Worm (Caenorhabditis elegans) whole organism, L4/young adult: ENCODE measurements around the gene mask-1.

ENCODE experiments used
- W03F9.2 ChIP-seq: fragments of 150-350 bp; optimal IDR thresholded peaks from 2 replicates; lab custom pipeline; 2014; ENCODE audit warnings: missing biosample characterization, missing genetic modification characterization
- dao-5 ChIP-seq: sonication (generic microtip); optimal IDR thresholded peaks from 2 replicates; lab custom pipeline; 2016; ENCODE audit warnings: missing genotype, missing genetic modification characterization, moderate library complexity, missing compliant biosample characterization
- him-1 ChIP-seq: sonication (generic microtip); optimal IDR thresholded peaks from 2 replicates; lab custom pipeline; 2016; ENCODE audit warnings: missing genotype, missing genetic modification reagents, missing genetic modification characterization, missing compliant biosample characterization

mask-1 gene

DNA sequence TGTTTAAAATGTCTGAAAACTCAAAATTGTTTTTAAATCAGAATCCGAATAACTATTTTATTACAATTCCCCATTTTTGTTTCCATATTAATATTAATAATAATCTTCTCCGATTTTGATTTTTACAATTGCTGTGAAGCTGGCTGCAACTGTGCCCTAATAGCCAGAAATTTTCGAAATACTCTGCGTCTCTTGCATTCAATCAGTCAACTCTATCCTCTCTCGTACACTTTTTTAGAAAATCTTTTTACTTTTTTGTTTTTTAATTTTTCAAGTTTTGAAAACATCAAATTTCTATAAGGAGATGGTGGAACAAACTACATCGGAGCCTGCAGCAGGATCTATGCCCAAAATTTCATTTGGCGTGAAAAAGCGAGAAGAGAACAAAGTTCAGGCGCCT is 16.9 kb upstream of the mask-1 start, which contains the start of gene gkow-1:
Gene gkow-1 (plus strand): TSS at position 301 of the 400 bp plus-strand sequence.
- TF ChIP-seq him-1: no peak
- no peak for TF ChIP-seq dao-5 (tag; lab: Kevin White, UChicago)
- no peak for TF ChIP-seq W03F9.2 (tag; lab: Kevin White, UChicago)

DNA sequence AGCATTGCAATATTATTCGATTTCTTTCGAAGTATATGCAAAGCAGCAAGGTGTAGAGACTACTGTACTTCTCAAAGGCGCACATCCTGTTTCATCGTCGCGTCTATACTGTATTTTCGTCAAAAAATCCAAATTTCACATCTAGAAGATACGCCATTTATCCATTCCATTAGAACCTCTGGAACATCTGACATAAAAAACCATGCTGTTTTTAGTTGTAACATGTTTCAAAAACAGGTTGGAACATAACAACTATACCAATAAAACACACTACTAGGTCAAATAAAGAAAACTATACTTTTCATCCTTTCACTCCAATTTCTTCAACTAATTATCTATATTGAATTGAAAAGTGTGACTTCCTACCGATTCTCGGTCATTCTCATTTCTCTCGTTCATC is 14.4 kb upstream of the mask-1 start, which contains the start of gene ugt-59:
Gene ugt-59 (plus strand): TSS at position 301 of the 400 bp plus-strand sequence.
- TF ChIP-seq dao-5 (tag; lab: Kevin White, UChicago) (no peak), W03F9.2 (tag; lab: Kevin White, UChicago) (no peak)

DNA sequence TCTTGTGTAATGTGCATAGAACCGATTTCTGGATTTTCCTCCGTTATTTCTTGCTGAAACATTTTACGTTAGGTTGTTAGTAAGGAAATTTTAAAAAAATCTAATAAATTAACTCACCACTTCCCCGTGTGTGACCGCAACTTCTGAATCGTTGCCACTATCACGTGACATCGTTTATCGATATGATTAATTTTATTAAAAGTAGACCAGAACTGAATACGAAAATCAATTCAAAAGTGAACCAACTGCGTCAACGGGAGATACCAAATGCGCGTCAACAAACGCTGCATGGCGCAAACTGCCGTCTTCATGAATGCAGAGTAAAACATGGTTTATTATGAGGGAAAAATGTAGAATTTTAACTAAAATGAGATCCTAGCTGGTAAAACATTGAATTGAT is 8.7 kb upstream of the mask-1 start, which contains the start of gene sir-2.1:
Gene sir-2.1 (minus strand): TSS at position 212 of the 400 bp plus-strand sequence.
- TF ChIP-seq dao-5 (tag; lab: Kevin White, UChicago): no peak
- TF ChIP-seq W03F9.2 (tag; lab: Kevin White, UChicago): no peak
- no peak for TF ChIP-seq him-1

DNA sequence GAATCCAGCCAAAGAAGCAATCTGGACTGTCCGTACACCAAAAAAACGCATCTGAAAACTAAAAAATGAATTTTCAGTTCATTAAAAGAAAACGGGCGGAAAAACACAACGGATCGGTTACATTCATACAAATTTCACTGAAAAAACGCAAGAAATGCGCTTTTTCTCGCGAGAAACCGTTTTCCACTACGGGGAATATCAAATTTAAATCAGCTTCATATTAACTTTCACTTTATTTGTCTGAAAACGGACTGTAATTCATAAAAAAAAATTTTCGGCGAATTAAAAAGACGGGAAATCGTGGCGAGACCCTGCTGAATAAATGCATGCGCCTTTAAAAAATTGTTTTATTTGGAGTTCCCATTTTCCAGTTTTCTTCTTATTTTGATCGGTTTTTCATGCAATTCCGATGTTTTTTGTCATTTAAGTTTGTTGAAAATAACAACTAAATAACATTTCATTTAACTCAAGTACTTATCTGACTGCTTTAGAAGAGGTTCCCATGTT is 6.9 kb upstream of the mask-1 start, which contains the start of gene pges-2:
Gene pges-2 (minus strand): TSS at position 51 of the 507 bp plus-strand sequence.
- TF ChIP-seq dao-5 (tag; lab: Kevin White, UChicago): no peak
- peak; percentile 44 for TF ChIP-seq W03F9.2 (tag; lab: Kevin White, UChicago)
- no peak for TF ChIP-seq him-1

DNA sequence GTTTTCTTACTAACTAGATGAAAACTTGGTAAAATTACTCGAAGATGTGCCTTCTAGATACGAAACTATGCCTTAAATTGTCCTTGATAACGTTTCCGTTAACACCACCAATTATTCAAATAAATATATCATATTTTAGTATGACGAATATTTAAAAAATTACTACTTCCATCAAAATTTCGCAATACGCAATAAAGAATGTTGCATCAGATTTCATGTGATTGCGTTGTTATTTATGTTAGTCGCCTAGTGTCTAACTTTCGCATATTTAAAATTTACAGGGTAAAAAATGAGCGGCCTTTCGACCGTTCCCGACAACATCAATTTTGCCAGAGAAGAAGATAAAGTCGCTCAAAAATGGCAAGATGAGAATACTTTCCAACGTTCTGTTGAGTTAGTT is 6.4 kb upstream of the mask-1 start, which contains the start of gene iars-1:
Gene iars-1 (plus strand): TSS at position 276 of the 400 bp plus-strand sequence.
- TF ChIP-seq him-1 (no peak), W03F9.2 (tag; lab: Kevin White, UChicago) (no peak), dao-5 (tag; lab: Kevin White, UChicago) (no peak)

- TF ChIP-seq dao-5 (tag; lab: Kevin White, UChicago) (no peak), W03F9.2 (tag; lab: Kevin White, UChicago) (peak; percentile 86)
Measured at ce11 chrIV:10373772-10374288, 871 bp upstream of the mask-1 start, which contains the start of gene mpz-5. Gene mpz-5 (minus strand): TSS chrIV:10373822.

ce11 chrIV:10380626-10381025 is 5.9 kb downstream of the mask-1 start:
- no peak for TF ChIP-seq him-1
- no peak for TF ChIP-seq W03F9.2 (tag; lab: Kevin White, UChicago)
- no peak for TF ChIP-seq dao-5 (tag; lab: Kevin White, UChicago)

DNA sequence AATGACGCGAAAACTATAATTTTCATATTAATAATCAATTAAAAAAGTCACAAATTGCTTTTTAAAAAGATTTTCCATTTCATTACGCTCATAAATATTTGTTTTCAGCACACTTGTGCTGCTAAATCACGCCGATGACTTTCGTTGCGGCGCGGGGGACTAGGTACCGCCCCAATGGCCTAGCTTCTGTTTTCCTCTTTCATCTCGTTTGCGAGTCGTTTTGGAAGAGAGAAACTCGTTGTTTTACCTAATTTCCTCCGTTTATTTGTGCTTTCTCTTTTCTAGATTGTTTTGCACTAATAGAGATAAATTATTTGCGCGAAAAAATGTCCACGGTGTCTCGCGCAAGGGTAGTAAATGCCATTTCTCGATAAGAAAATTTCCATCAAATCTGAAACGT is 6.3 kb downstream of the mask-1 start:
- TF ChIP-seq dao-5 (tag; lab: Kevin White, UChicago): no peak
- no peak for TF ChIP-seq him-1
- TF ChIP-seq W03F9.2 (tag; lab: Kevin White, UChicago): no peak

DNA sequence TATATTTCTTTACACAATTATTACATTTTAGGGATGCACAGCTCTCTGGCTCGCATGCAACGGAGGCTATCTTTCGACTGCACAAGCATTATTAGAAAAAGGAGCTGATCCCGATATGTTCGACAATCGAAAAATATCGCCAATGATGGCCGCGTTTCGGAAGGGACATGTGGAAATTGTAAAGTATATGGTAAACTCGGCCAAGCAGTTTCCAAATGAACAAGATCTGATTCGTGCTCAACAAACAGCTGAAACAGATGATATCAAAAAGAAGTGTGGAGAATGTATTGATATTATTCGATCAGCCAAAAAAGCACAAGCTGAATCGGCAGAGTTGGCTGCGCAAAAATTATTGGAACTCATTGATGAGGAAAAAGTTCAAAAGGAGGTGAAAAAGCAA is 8.2 kb downstream of the mask-1 start:
- TF ChIP-seq W03F9.2 (tag; lab: Kevin White, UChicago) (no peak), dao-5 (tag; lab: Kevin White, UChicago) (no peak), him-1 (no peak)

- TF ChIP-seq dao-5 (tag; lab: Kevin White, UChicago) (no peak), W03F9.2 (tag; lab: Kevin White, UChicago) (no peak), him-1 (no peak)
Measured at ce11 chrIV:10387113-10387512, 12.4 kb downstream of the mask-1 start, which contains the start of gene nfu-1. Gene nfu-1 (plus strand): TSS chrIV:10387413.

DNA sequence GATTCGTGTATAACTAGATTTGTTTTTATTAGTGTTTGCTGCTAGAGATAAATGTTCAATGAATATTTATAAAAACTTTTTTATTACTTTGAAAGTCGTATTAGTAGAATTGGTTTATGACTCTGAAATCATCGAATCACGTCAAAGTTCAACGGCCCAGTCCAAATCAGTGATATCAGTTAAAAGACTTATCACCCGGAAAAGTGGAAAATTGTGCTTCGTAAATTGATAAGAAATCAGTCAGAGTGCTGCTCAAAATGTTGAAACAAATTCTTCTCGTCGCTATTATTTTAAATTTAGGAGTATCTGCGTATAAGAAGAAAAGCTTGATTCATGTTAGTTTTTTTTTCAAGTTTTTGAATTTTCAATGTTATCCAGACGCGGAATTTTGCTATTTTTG is 13.6 kb downstream of the mask-1 start, which contains the start of gene R10H10.3:
Gene R10H10.3 (plus strand): TSS at position 243 of the 400 bp plus-strand sequence.
- TF ChIP-seq W03F9.2 (tag; lab: Kevin White, UChicago) (no peak), him-1 (no peak), dao-5 (tag; lab: Kevin White, UChicago) (no peak)

- TF ChIP-seq him-1: no peak
- TF ChIP-seq dao-5 (tag; lab: Kevin White, UChicago): no peak
- TF ChIP-seq W03F9.2 (tag; lab: Kevin White, UChicago): no peak
Measured at ce11 chrIV:10391827-10392226, 17.1 kb downstream of the mask-1 start, which contains the start of gene spe-26. Gene spe-26 (minus strand): TSS chrIV:10391927.

DNA sequence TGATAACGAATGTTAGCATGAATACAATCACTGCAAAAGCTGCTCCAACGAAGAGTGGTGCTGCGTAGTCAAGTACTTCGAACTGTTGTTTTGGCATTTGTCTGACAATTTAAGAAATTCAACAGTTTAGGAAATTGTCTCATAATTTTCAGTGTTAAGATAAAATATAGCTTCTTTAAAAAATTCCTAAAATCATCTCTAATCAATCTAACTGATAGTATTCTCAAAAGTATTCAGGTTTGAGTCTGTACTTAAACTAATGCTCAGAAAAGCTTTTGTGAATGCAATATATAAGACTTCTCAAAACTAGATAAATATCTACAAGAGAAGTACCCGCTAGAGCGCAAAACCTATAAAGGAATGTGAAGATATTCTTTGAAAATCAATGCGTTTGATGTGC is 20.2 kb downstream of the mask-1 start, which contains the start of gene R10H10.4:
Gene R10H10.4 (minus strand): TSS at position 101 of the 400 bp plus-strand sequence.
- TF ChIP-seq him-1: no peak
- TF ChIP-seq dao-5 (tag; lab: Kevin White, UChicago): no peak
- TF ChIP-seq W03F9.2 (tag; lab: Kevin White, UChicago): no peak

DNA sequence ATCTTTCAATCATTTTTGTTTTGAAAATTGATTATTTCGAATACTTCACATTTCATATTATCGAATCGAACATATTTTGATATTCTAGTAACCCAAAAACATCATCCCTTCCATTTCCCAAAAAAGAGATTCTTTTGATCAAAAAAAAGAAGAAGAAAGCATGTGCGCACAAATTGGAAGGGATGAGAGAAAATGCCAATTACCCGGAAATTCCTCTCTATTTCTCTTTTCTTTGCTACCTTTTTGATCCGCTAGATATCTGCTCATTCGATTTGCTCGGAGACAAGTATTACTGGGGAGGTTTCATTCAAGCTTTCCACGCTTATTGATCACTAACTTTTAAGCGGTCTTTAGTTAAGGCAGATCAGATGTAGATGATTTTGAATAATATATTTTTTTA is 22.1 kb downstream of the mask-1 start:
- peak; percentile 1 for TF ChIP-seq him-1
- no peak for TF ChIP-seq dao-5 (tag; lab: Kevin White, UChicago)
